Worm (Caenorhabditis elegans) whole organism, early embryonic: Measurements from ENCODE around the gene F14E5.8.

Experiments
- B0310.2 ChIP-seq: sonication (generic microtip); optimal IDR thresholded peaks from 2 replicates; lab custom pipeline; 2016; ENCODE audit warnings: mild to moderate bottlenecking, missing genetic modification characterization, missing compliant biosample characterization
- F13C5.2 ChIP-seq: sonication (generic microtip); optimal IDR thresholded peaks from 2 replicates; lab custom pipeline; 2017; ENCODE audit warnings: mild to moderate bottlenecking, missing genetic modification characterization, inconsistent platforms, missing compliant biosample characterization
- aly-1 ChIP-seq: sonication (generic microtip); optimal IDR thresholded peaks from 2 replicates; lab custom pipeline; 2016; ENCODE audit warnings: missing genetic modification characterization, missing compliant biosample characterization
- ama-1 ChIP-seq: fragments of 150-350 bp; optimal IDR thresholded peaks from 2 replicates; lab custom pipeline; 2014
- ceh-13 ChIP-seq: fragments of 200-800 bp; sonication (Bioruptor generic); optimal IDR thresholded peaks from 2 replicates; lab custom pipeline; 2018; ENCODE audit warnings: mild to moderate bottlenecking, missing genetic modification characterization, missing compliant biosample characterization
- ceh-36 ChIP-seq: sonication (generic microtip); optimal IDR thresholded peaks from 2 replicates; lab custom pipeline; 2016; ENCODE audit warnings: missing genetic modification characterization, inconsistent platforms, missing compliant biosample characterization
- ets-7 ChIP-seq: sonication (generic microtip); optimal IDR thresholded peaks from 2 replicates; lab custom pipeline; 2016; ENCODE audit warnings: missing genotype, missing genetic modification characterization, missing compliant biosample characterization
- flt-1 ChIP-seq: fragments of 200-800 bp; sonication (Bioruptor generic); IDR thresholded peaks from 2 replicates; pipeline ENCODE4 v1.3.6; 2022; ENCODE audit warnings: missing genetic modification characterization, missing compliant biosample characterization
- hmbx-1 ChIP-seq: sonication (generic microtip); optimal IDR thresholded peaks from 2 replicates; lab custom pipeline; 2016; ENCODE audit warnings: mild to moderate bottlenecking, missing genetic modification characterization, missing compliant biosample characterization
- hmg-4 ChIP-seq: fragments of 200-800 bp; sonication (Bioruptor generic); optimal IDR thresholded peaks from 2 replicates; lab custom pipeline; 2018; ENCODE audit warnings: mild to moderate bottlenecking, missing genetic modification characterization, missing compliant biosample characterization
- hnd-1 ChIP-seq: sonication (generic microtip); optimal IDR thresholded peaks from 2 replicates; lab custom pipeline; 2016; ENCODE audit warnings: missing genetic modification characterization, missing compliant biosample characterization
- pes-1 ChIP-seq: fragments of 200-800 bp; sonication (Bioruptor generic); IDR thresholded peaks from 2 replicates; pipeline ENCODE4 v1.3.6; 2022; ENCODE audit warnings: missing genetic modification reagents, missing genetic modification characterization, missing compliant biosample characterization
- scrt-1 ChIP-seq: fragments of 200-800 bp; sonication (Bioruptor generic); IDR thresholded peaks from 2 replicates; pipeline ENCODE4 v1.3.6; 2022; ENCODE audit warnings: missing genetic modification characterization, missing compliant biosample characterization
- sea-1 ChIP-seq: fragments of 200-800 bp; sonication (Bioruptor generic); conservative IDR thresholded peaks from 2 replicates; pipeline ENCODE4 v1.3.6; 2022; ENCODE audit warnings: missing genetic modification characterization, missing compliant biosample characterization
- tbx-11 ChIP-seq: fragments of 200-800 bp; sonication (Bioruptor generic); IDR thresholded peaks from 2 replicates; pipeline ENCODE4 v1.3.6; 2022; ENCODE audit warnings: missing genetic modification characterization, missing compliant biosample characterization
- tbx-37 ChIP-seq: fragments of 200-800 bp; sonication (Bioruptor generic); conservative IDR thresholded peaks from 2 replicates; pipeline ENCODE4 v1.3.6; 2022; ENCODE audit warnings: missing genetic modification reagents, missing genetic modification characterization, missing compliant biosample characterization
- tra-4 ChIP-seq: sonication (generic microtip); optimal IDR thresholded peaks from 2 replicates; lab custom pipeline; 2017; ENCODE audit warnings: missing genetic modification characterization, missing compliant biosample characterization

Gene F14E5.8

DNA sequence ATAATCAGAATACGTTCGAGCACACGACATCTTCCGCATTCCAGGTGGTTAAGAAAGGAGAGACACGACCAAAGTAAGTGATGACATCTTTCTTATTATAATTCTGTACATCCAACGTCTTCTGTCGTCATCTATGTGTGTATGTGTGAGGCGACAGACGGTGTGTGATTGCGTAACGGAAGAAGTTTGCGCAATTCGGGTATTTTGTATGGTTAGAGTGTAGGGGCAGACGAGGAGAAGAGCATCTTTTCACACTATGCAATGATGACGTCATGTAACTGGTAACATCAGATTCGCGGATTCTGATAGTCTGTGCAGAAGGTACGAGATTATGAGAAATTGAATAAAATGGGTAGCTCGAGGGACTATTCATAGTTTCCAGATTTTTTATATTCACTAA, 4.9 kb upstream of the F14E5.8 start:
- TF ChIP-seq sea-1 (GFP tag; lab: Robert Waterston, UW) (no peak), F13C5.2 (tag; lab: Kevin White, UChicago) (no peak), ceh-13 (GFP tag; lab: Kevin White, UChicago) (no peak), tra-4 (tag; lab: Kevin White, UChicago) (no peak), hmbx-1 (tag; lab: Kevin White, UChicago) (no peak), ets-7 (tag; lab: Kevin White, UChicago) (no peak), aly-1 (tag; lab: Kevin White, UChicago) (no peak), tbx-11 (GFP tag; lab: Robert Waterston, UW) (no peak)

DNA sequence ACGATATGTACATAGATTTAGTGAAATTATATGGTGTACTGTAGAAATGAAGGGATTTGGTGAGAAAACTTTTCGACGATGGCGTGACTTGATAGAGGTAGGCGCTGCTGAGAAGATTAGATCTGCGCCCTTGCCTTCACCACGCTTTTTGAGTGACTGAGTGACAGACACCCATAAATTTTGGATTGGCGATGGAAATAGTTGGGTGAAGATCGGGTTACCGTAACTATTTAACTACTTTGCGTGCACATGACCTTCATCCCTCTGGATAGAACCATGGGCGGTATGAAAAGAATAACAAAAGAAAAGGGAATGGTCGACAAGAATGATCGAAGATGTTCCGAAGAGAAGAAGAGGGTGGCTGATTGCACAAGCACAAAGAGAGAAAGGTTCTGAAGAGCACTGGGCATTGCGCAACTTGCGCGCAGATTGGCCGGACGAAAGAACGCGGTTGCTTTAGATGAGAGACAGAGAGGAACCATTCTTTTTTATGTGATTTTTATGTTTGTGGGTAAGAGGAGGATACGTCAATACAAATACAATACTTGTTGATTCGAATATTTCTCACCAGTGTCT, 4.3 kb upstream of the F14E5.8 start:
- no peak for TF ChIP-seq tbx-11 (GFP tag; lab: Robert Waterston, UW)
- peak; percentile 21 for TF ChIP-seq hmg-4

DNA sequence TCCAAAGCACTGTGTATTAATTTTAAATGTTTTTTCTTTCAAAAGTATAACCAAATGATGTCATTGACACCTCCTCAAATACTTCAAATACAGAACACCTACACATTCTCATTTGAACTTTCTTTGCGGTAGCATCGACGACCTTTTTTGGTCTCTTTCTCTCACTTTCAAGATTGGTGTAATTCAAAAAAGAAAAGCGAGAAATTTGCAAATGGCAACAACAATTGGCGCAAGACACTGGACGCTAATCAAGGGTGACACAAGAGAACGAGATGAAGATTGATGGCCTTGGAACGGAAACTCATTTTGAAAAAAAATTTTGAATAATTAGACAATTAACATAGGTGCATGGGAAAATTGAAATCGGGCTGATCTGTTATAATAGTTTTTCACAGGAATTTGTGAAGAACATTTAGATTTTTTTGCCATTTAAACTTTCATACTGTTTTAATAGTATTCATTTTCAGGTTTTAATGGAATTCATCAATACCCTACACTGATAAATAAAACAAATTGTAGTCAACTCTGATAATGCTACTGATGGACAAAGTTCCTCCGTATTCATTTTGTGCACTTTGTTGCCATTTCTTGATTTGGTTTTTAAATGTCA, 2.7 kb upstream of the F14E5.8 start, which contains the start of gene fdgt-2:
Gene fdgt-2 (plus strand): TSS at position 560 of the 610 bp plus-strand sequence.
- no peak for TF ChIP-seq aly-1 (tag; lab: Kevin White, UChicago)
- TF ChIP-seq ama-1 (lab: Kevin White, UChicago) = no peak
- TF ChIP-seq sea-1 (GFP tag; lab: Robert Waterston, UW) = no peak
- TF ChIP-seq ceh-36 (tag; lab: Kevin White, UChicago) = no peak
- TF ChIP-seq flt-1 (GFP tag; lab: Robert Waterston, UW) = no peak
- TF ChIP-seq tbx-37 (GFP tag; lab: Robert Waterston, UW) = no peak
- TF ChIP-seq ceh-13 (GFP tag; lab: Kevin White, UChicago) = no peak
- TF ChIP-seq tra-4 (tag; lab: Kevin White, UChicago) = no peak
- no peak for TF ChIP-seq B0310.2 (tag; lab: Kevin White, UChicago)
- no peak for TF ChIP-seq pes-1 (GFP tag; lab: Robert Waterston, UW)

DNA sequence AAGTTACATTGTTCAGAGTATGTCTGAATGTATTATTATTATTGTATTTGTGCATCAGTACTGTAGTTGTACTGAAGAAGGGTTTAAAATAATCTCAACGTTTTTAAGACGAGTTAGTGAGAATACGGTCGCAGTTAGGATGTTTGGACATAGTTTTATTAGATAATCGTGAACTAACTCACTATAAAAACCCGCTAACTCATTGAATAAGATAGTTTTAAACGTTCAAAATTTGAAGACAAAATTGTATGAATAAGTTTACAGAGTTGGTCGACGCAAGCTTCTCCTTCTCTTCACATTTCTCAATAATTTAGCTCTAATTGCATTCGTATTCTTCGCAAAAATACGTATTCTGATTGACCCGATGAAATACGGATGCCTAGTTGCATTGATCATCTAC, 883 bp upstream of the F14E5.8 start:
- TF ChIP-seq tra-4 (tag; lab: Kevin White, UChicago) (no peak), tbx-11 (GFP tag; lab: Robert Waterston, UW) (no peak), ets-7 (tag; lab: Kevin White, UChicago) (no peak), hnd-1 (tag; lab: Kevin White, UChicago) (no peak), sea-1 (GFP tag; lab: Robert Waterston, UW) (no peak), aly-1 (tag; lab: Kevin White, UChicago) (no peak), F13C5.2 (tag; lab: Kevin White, UChicago) (no peak), flt-1 (GFP tag; lab: Robert Waterston, UW) (no peak), ceh-13 (GFP tag; lab: Kevin White, UChicago) (no peak), pes-1 (GFP tag; lab: Robert Waterston, UW) (no peak), hmbx-1 (tag; lab: Kevin White, UChicago) (no peak), hmg-4 (no peak), scrt-1 (GFP tag; lab: Robert Waterston, UW) (no peak), ceh-36 (tag; lab: Kevin White, UChicago) (no peak), B0310.2 (tag; lab: Kevin White, UChicago) (no peak), tbx-37 (GFP tag; lab: Robert Waterston, UW) (no peak), ama-1 (lab: Kevin White, UChicago) (no peak)

DNA sequence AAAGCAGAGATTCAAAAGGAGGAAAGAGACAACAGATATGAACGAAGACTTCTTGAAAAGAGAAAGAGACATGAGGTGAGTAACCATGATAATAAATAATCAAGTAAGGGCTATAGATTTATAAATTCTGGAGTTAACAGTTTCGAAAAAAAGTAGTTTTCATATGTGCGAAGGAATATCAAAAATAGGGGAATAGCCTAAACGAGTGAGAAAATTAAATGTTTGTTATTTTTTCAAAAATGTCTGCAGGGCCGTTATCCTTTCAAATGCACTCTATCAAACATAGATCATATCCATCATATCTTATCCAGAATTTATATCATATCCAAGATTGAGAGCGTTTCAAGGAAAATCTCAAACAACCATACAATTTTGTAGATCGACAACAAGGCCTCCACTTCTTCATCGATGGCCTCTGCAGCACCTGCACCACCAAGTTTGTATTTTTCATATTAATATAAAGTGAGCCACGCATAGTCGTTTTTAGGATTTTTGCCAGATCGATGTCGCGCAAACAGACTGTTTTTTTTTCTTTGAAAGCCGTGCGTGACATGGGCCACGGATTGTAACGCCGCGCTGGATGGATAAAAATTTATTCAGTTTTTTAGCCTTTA, 984 bp downstream of the F14E5.8 start:
- TF ChIP-seq tbx-37 (GFP tag; lab: Robert Waterston, UW) = no peak
- no peak for TF ChIP-seq ceh-36 (tag; lab: Kevin White, UChicago)
- TF ChIP-seq hnd-1 (tag; lab: Kevin White, UChicago) = no peak
- TF ChIP-seq scrt-1 (GFP tag; lab: Robert Waterston, UW) = no peak
- TF ChIP-seq pes-1 (GFP tag; lab: Robert Waterston, UW) = no peak
- no peak for TF ChIP-seq aly-1 (tag; lab: Kevin White, UChicago)
- no peak for TF ChIP-seq flt-1 (GFP tag; lab: Robert Waterston, UW)
- no peak for TF ChIP-seq hmg-4
- TF ChIP-seq hmbx-1 (tag; lab: Kevin White, UChicago) = no peak
- TF ChIP-seq ama-1 (lab: Kevin White, UChicago) = no peak
- TF ChIP-seq tra-4 (tag; lab: Kevin White, UChicago) = no peak
- TF ChIP-seq tbx-11 (GFP tag; lab: Robert Waterston, UW) = no peak
- no peak for TF ChIP-seq sea-1 (GFP tag; lab: Robert Waterston, UW)
- TF ChIP-seq ets-7 (tag; lab: Kevin White, UChicago) = no peak
- TF ChIP-seq ceh-13 (GFP tag; lab: Kevin White, UChicago) = no peak
- TF ChIP-seq F13C5.2 (tag; lab: Kevin White, UChicago) = no peak
- TF ChIP-seq B0310.2 (tag; lab: Kevin White, UChicago) = no peak

DNA sequence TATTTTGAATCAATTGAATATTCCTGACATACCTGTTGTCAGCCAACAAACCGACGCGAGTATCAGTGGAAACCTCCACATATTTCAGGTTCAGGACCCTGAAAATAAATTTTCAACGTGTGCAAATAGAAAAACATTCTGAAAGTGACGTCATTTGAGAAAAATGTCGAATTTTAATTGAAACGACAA, 8.8 kb downstream of the F14E5.8 start, which contains the start of gene F14E5.2:
Gene F14E5.2 (minus strand): TSS at position 101 of the 189 bp plus-strand sequence.
- TF ChIP-seq tbx-37 (GFP tag; lab: Robert Waterston, UW) (no peak), aly-1 (tag; lab: Kevin White, UChicago) (no peak), F13C5.2 (tag; lab: Kevin White, UChicago) (no peak), ama-1 (lab: Kevin White, UChicago) (no peak), tbx-11 (GFP tag; lab: Robert Waterston, UW) (no peak), sea-1 (GFP tag; lab: Robert Waterston, UW) (no peak), hmg-4 (no peak), tra-4 (tag; lab: Kevin White, UChicago) (no peak), ets-7 (tag; lab: Kevin White, UChicago) (no peak), hmbx-1 (tag; lab: Kevin White, UChicago) (no peak), hnd-1 (tag; lab: Kevin White, UChicago) (no peak), scrt-1 (GFP tag; lab: Robert Waterston, UW) (no peak), pes-1 (GFP tag; lab: Robert Waterston, UW) (no peak), ceh-13 (GFP tag; lab: Kevin White, UChicago) (no peak), flt-1 (GFP tag; lab: Robert Waterston, UW) (no peak)
